Worm (Caenorhabditis elegans): ENCODE results near the gene abcx-1.

ce11 chrII:6573677-6574076 lies 41.7 kb downstream of the abcx-1 start, which contains the start of gene sra-28:
- TF ChIP-seq unc-55 (GFP tag; optimal IDR thresholded peaks at IDR 0.05), result no peak
- no peak for TF ChIP-seq R02D3.7 (tag; optimal IDR thresholded peaks at IDR 0.05)
- no peak for TF ChIP-seq zag-1 (tag; optimal IDR thresholded peaks at IDR 0.05)
- no peak for TF ChIP-seq lsy-2 (tag; optimal IDR thresholded peaks at IDR 0.05)
- no peak for TF ChIP-seq ama-1 (optimal IDR thresholded peaks at IDR 0.05)

Measured in whole organism, L2 larva.